Fruit fly (Drosophila melanogaster): ENCODE data around the gene Brr2.
A peak's percentile ranks its signal among the peaks of the same experiment; 100 is the strongest.

Brr2 gene

DNA sequence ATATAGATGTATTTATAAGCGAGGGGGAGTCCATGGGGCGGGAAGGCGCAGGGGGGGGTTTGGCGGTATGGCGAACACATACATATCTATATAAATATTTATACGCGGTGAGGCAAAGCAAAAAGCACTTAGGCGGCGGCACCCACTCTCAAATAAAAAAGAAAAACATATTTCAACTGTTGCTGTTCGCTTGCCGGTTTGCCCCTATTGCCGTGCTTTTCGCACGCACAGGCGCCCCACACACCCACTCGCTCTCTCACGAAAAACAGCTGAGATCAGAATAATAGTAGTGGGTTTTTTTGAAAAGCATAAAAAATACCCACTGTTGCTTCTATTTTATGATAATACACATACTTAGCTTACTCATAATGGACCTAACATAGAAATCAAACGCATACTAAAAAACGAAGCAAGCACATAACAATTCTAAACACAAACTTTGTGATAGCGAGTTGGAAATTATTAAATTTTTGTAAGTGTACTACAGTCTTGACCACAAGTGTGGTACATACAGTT is 33.5 kb upstream of the Brr2 start (continued):
- peak; percentile 59 for TF ChIP-seq CG17829 (tag; optimal IDR thresholded peaks at IDR 0.05)
- peak; percentile 51 for TF ChIP-seq CG1602 (GFP tag; optimal IDR thresholded peaks at IDR 0.05)
- peak; percentile 43; the same call in 1 of the 3 replicates for TF ChIP-seq H15 (GFP tag; IDR thresholded peaks at IDR 0.05)
- peak; percentile 43 for TF ChIP-seq en (GFP tag; optimal IDR thresholded peaks at IDR 0.05)
- peak; percentile 67 for TF ChIP-seq crc (GFP tag; optimal IDR thresholded peaks at IDR 0.05)
- peak; percentile 72 for TF ChIP-seq HmgD (GFP tag; optimal IDR thresholded peaks at IDR 0.05)
- no peak for TF ChIP-seq CG5953 (GFP tag; IDR thresholded peaks at IDR 0.05)
- TF ChIP-seq Dfd (GFP tag; optimal IDR thresholded peaks at IDR 0.05): no peak
- peak; percentile 35 for TF ChIP-seq sqz (GFP tag; optimal IDR thresholded peaks at IDR 0.05)
- TF ChIP-seq Chrac-16 (GFP tag; optimal IDR thresholded peaks at IDR 0.05): peak; percentile 75
- peak; percentile 66 for TF ChIP-seq CG18011 (GFP tag; optimal IDR thresholded peaks at IDR 0.05)
- no peak for TF ChIP-seq Sry-β (GFP tag; optimal IDR thresholded peaks at IDR 0.05)
- peak; percentile 82; the same call in 1 of the 2 replicates for TF ChIP-seq lmd (GFP tag; IDR thresholded peaks at IDR 0.05)
- TF ChIP-seq CG18476 (GFP tag; optimal IDR thresholded peaks at IDR 0.05): peak; percentile 58
- peak; percentile 80 for TF ChIP-seq cwo (GFP tag; optimal IDR thresholded peaks at IDR 0.05)
- TF ChIP-seq CG5245 (GFP tag; optimal IDR thresholded peaks at IDR 0.05): peak; percentile 34
- TF ChIP-seq Pdp1 (GFP tag; optimal IDR thresholded peaks at IDR 0.05): peak; percentile 73 to 78
- peak; percentile 40 for TF ChIP-seq ewg (GFP tag; optimal IDR thresholded peaks at IDR 0.05)
- TF ChIP-seq CG8388 (GFP tag; optimal IDR thresholded peaks at IDR 0.05): peak; percentile 49
- peak; percentile 80; the same call in 1 of the 2 replicates for TF ChIP-seq CG32532 (GFP tag; IDR thresholded peaks at IDR 0.05)
- TF ChIP-seq CG1792 (GFP tag; optimal IDR thresholded peaks at IDR 0.05): peak; percentile 74
- 0 out of 2 replicates have a peak, but pooled peaks have one; percentile 45 for TF ChIP-seq ham (GFP tag; IDR thresholded peaks at IDR 0.05)
- TF ChIP-seq CG8924 (tag; optimal IDR thresholded peaks at IDR 0.05): peak; percentile 84
- peak; percentile 74 for TF ChIP-seq D19B (GFP tag; optimal IDR thresholded peaks at IDR 0.05)
- TF ChIP-seq so (GFP tag; IDR thresholded peaks at IDR 0.05): peak; percentile 69; the same call in 1 of the 3 replicates
- no peak for TF ChIP-seq br (optimal IDR thresholded peaks at IDR 0.05)
- peak; percentile 72 for TF ChIP-seq ERR (GFP tag; optimal IDR thresholded peaks at IDR 0.05)
- TF ChIP-seq CG31441 (GFP tag; IDR thresholded peaks at IDR 0.05): peak; percentile 62
- no peak for TF ChIP-seq ato (GFP tag; IDR thresholded peaks at IDR 0.05; ENCODE audit: partially characterized antibody)
- TF ChIP-seq sd (tag; optimal IDR thresholded peaks at IDR 0.05): peak; percentile 93
- no peak for TF ChIP-seq CG6791 (GFP tag; IDR thresholded peaks at IDR 0.05; ENCODE audit: partially characterized antibody)
- no peak for TF ChIP-seq MESR4 (GFP tag; optimal IDR thresholded peaks at IDR 0.05)
- no peak for TF ChIP-seq CG14860 (GFP tag; IDR thresholded peaks at IDR 0.05; ENCODE audit: partially characterized antibody)
- no peak for TF ChIP-seq CG7963 (GFP tag; IDR thresholded peaks at IDR 0.05; ENCODE audit: partially characterized antibody)
- no peak for TF ChIP-seq CG2202 (tag; optimal IDR thresholded peaks at IDR 0.05)
- peak; percentile 70 for TF ChIP-seq eyg (GFP tag; optimal IDR thresholded peaks at IDR 0.05)
- TF ChIP-seq nmo (GFP tag; optimal IDR thresholded peaks at IDR 0.05): peak; percentile 77
- peak; percentile 65; the same call in 1 of the 2 replicates for TF ChIP-seq al (GFP tag; IDR thresholded peaks at IDR 0.05)
- peak; percentile 59 for TF ChIP-seq tin (GFP tag; optimal IDR thresholded peaks at IDR 0.05)
- TF ChIP-seq Trl (optimal IDR thresholded peaks at IDR 0.05): peak in 1 of 2 experiments; percentile 57
- TF ChIP-seq Trl (GFP tag; optimal IDR thresholded peaks at IDR 0.05): peak; percentile 63
- peak; percentile 21 for TF ChIP-seq Fer2 (tag; optimal IDR thresholded peaks at IDR 0.05)
- peak; percentile 38; the same call in 1 of the 2 replicates for TF ChIP-seq wdn (GFP tag; IDR thresholded peaks at IDR 0.05)
- no peak for TF ChIP-seq Ravus (GFP tag; IDR thresholded peaks at IDR 0.05)
- TF ChIP-seq CG1647 (GFP tag; optimal IDR thresholded peaks at IDR 0.05): no peak
- no peak for TF ChIP-seq Ets65A (GFP tag)
- peak; percentile 55; the same call in 1 of the 2 replicates for TF ChIP-seq ranshi (GFP tag; IDR thresholded peaks at IDR 0.05)
- no peak for TF ChIP-seq CkIIα-i1 (GFP tag; IDR thresholded peaks at IDR 0.05)
- TF ChIP-seq fd3F (GFP tag; optimal IDR thresholded peaks at IDR 0.05): peak; percentile 77
- TF ChIP-seq CG16815 (GFP tag; optimal IDR thresholded peaks at IDR 0.05): peak; percentile 50
- TF ChIP-seq CG3847 (GFP tag; IDR thresholded peaks at IDR 0.05): peak; percentile 69
